Fruit fly (Drosophila melanogaster) whole organism, prepupa: ENCODE measurements around the gene CG12640.
A peak's percentile ranks its signal among the peaks of the same experiment; 100 is the strongest.

Experiments used
- Blimp-1 ChIP-seq: fragments of 200-800 bp; sonication (Bioruptor generic); optimal IDR thresholded peaks from 3 replicates; lab custom pipeline; 2017; ENCODE audit warnings: missing biosample characterization, missing genetic modification characterization, mild to moderate bottlenecking, moderate library complexity, missing genetic modification reagents
- CG10669 ChIP-seq: fragments of 200-800 bp; sonication (Bioruptor generic); optimal IDR thresholded peaks from 3 replicates; lab custom pipeline; 2018; ENCODE audit warnings: missing biosample characterization, mild to moderate bottlenecking, missing genetic modification characterization, moderate library complexity
- CG11294 ChIP-seq: fragments of 200-800 bp; sonication (Bioruptor generic); IDR thresholded peaks from 2 replicates; pipeline ENCODE4 v1.3.6; 2022; ENCODE audit warnings: missing biosample characterization, missing genetic modification characterization
- CG11762 ChIP-seq: fragments of 200-800 bp; sonication (Bioruptor generic); optimal IDR thresholded peaks from 3 replicates; lab custom pipeline; 2016; ENCODE audit warnings: missing biosample characterization, missing genetic modification characterization; ENCODE audit not compliant: insufficient read depth
- CG11902 ChIP-seq: fragments of 200-800 bp; sonication (Bioruptor generic); optimal IDR thresholded peaks from 3 replicates; lab custom pipeline; 2016; ENCODE audit warnings: missing biosample characterization, missing genetic modification characterization
- CG15336 ChIP-seq: fragments of 200-800 bp; sonication (Bioruptor generic); IDR thresholded peaks from 2 replicates; pipeline ENCODE4 v1.3.6; 2022; ENCODE audit warnings: missing biosample characterization, missing genetic modification characterization
- CG32006 ChIP-seq: fragments of 200-800 bp; sonication (Bioruptor generic); optimal IDR thresholded peaks from 3 replicates; lab custom pipeline; 2017; ENCODE audit warnings: missing biosample characterization, mild to moderate bottlenecking, missing genetic modification characterization
- CG34406 ChIP-seq: fragments of 200-800 bp; sonication (Bioruptor generic); optimal IDR thresholded peaks from 3 replicates; lab custom pipeline; 2016; ENCODE audit warnings: missing biosample characterization, missing genetic modification characterization
- CG3919 ChIP-seq: fragments of 200-800 bp; sonication (Bioruptor generic); optimal IDR thresholded peaks from 3 replicates; lab custom pipeline; 2016; ENCODE audit warnings: missing biosample characterization, missing genetic modification characterization
- CG4318 ChIP-seq: fragments of 200-800 bp; sonication (Bioruptor generic); optimal IDR thresholded peaks from 3 replicates; lab custom pipeline; 2017; ENCODE audit warnings: missing biosample characterization, mild to moderate bottlenecking, missing genetic modification characterization
- CG6163 ChIP-seq: fragments of 200-800 bp; sonication (Bioruptor generic); IDR thresholded peaks from 3 replicates; pipeline ENCODE4 v1.3.6; 2022; ENCODE audit warnings: missing biosample characterization, missing genetic modification characterization
- CG6276 ChIP-seq: fragments of 200-800 bp; sonication (Bioruptor generic); optimal IDR thresholded peaks from 2 replicates; lab custom pipeline; 2017; ENCODE audit warnings: missing biosample characterization, mild to moderate bottlenecking, missing genetic modification characterization
- CG6808 ChIP-seq: fragments of 200-800 bp; sonication (Bioruptor generic); optimal IDR thresholded peaks from 3 replicates; lab custom pipeline; 2017; ENCODE audit warnings: missing biosample characterization, missing genetic modification characterization, mild to moderate bottlenecking, moderate library complexity, missing genetic modification reagents
- CG6854 ChIP-seq: fragments of 200-800 bp; sonication (Bioruptor generic); optimal IDR thresholded peaks from 2 replicates; lab custom pipeline; 2017; ENCODE audit warnings: missing biosample characterization, mild to moderate bottlenecking, missing genetic modification characterization
- CG7368 ChIP-seq: fragments of 200-800 bp; sonication (Bioruptor generic); optimal IDR thresholded peaks from 3 replicates; lab custom pipeline; 2016; ENCODE audit warnings: missing biosample characterization, missing genetic modification characterization
- CG8119 ChIP-seq: fragments of 200-800 bp; sonication (Bioruptor generic); IDR thresholded peaks from 3 replicates; pipeline ENCODE4 v1.3.6; 2022; ENCODE audit warnings: missing biosample characterization, missing genetic modification characterization
- CG8632 ChIP-seq: fragments of 200-800 bp; sonication (Bioruptor generic); optimal IDR thresholded peaks from 3 replicates; lab custom pipeline; 2016; ENCODE audit warnings: missing biosample characterization, missing genetic modification characterization
- Eip75B ChIP-seq: fragments of 200-800 bp; sonication (Bioruptor generic); optimal IDR thresholded peaks from 3 replicates; lab custom pipeline; 2016; ENCODE audit warnings: missing biosample characterization, missing genetic modification characterization
- Eip78C ChIP-seq: fragments of 200-800 bp; sonication (Bioruptor generic); peaks from one replicate; lab custom pipeline; 2016; ENCODE audit warnings: missing biosample characterization, missing genetic modification characterization
- Gug ChIP-seq: fragments of 200-800 bp; sonication (Bioruptor generic); IDR thresholded peaks from 2 replicates; pipeline ENCODE4 v1.3.6; 2022; ENCODE audit warnings: missing biosample characterization, missing genetic modification characterization
- Hr39 ChIP-seq: fragments of 200-800 bp; sonication (Bioruptor generic); optimal IDR thresholded peaks from 2 replicates; lab custom pipeline; 2016; ENCODE audit warnings: missing biosample characterization, missing genetic modification characterization
- Lpt ChIP-seq: fragments of 200-800 bp; sonication (Bioruptor generic); optimal IDR thresholded peaks from 3 replicates; lab custom pipeline; 2016; ENCODE audit warnings: missing biosample characterization, missing genetic modification characterization
- Met ChIP-seq: fragments of 200-800 bp; sonication (Bioruptor generic); optimal IDR thresholded peaks from 3 replicates; lab custom pipeline; 2016; ENCODE audit warnings: missing biosample characterization, missing genetic modification characterization
- OdsH ChIP-seq: fragments of 200-800 bp; sonication (Bioruptor generic); optimal IDR thresholded peaks from 3 replicates; lab custom pipeline; 2016; ENCODE audit warnings: missing biosample characterization, missing genetic modification characterization
- Smox ChIP-seq: fragments of 200-800 bp; sonication (Bioruptor generic); optimal IDR thresholded peaks from 3 replicates; lab custom pipeline; 2016; ENCODE audit warnings: missing biosample characterization, missing genetic modification characterization
- Sox14 ChIP-seq: fragments of 200-800 bp; sonication (Bioruptor generic); optimal IDR thresholded peaks from 3 replicates; lab custom pipeline; 2016; ENCODE audit warnings: missing biosample characterization, missing genetic modification characterization
- Sox15 ChIP-seq: fragments of 200-800 bp; sonication (Bioruptor generic); optimal IDR thresholded peaks from 3 replicates; lab custom pipeline; 2016; ENCODE audit warnings: missing biosample characterization, missing genetic modification characterization
- achi ChIP-seq: fragments of 200-800 bp; sonication (Bioruptor generic); optimal IDR thresholded peaks from 3 replicates; lab custom pipeline; 2016; ENCODE audit warnings: missing biosample characterization, missing genetic modification characterization
- acj6 ChIP-seq: fragments of 200-800 bp; sonication (Bioruptor generic); optimal IDR thresholded peaks from 3 replicates; lab custom pipeline; 2016; ENCODE audit warnings: missing biosample characterization, missing genetic modification characterization
- cyc ChIP-seq: fragments of 200-800 bp; sonication (Bioruptor generic); optimal IDR thresholded peaks from 3 replicates; lab custom pipeline; 2016; ENCODE audit warnings: missing biosample characterization, missing genetic modification characterization
- dac ChIP-seq: fragments of 200-800 bp; sonication (Bioruptor generic); optimal IDR thresholded peaks from 2 replicates; lab custom pipeline; 2017; ENCODE audit warnings: missing biosample characterization, mild to moderate bottlenecking, missing genetic modification characterization
- dsx ChIP-seq: fragments of 200-800 bp; optimal IDR thresholded peaks from 3 replicates; lab custom pipeline; 2019; ENCODE audit warnings: missing biosample characterization, mild to moderate bottlenecking, missing genetic modification characterization, moderate library complexity; ENCODE audit not compliant: poor library complexity, severe bottlenecking
- eg ChIP-seq: fragments of 200-800 bp; sonication (Bioruptor generic); IDR thresholded peaks from 3 replicates; pipeline ENCODE4 v1.3.6; 2022; ENCODE audit warnings: missing biosample characterization, missing genetic modification characterization
- fd59A ChIP-seq: fragments of 200-800 bp; sonication (Bioruptor generic); optimal IDR thresholded peaks from 2 replicates; lab custom pipeline; 2017; ENCODE audit warnings: missing biosample characterization, mild to moderate bottlenecking, missing genetic modification characterization, missing genetic modification reagents
- fd85E ChIP-seq: fragments of 200-800 bp; sonication (Bioruptor generic); optimal IDR thresholded peaks from 3 replicates; lab custom pipeline; 2016; ENCODE audit warnings: missing biosample characterization, missing genetic modification characterization
- fkh ChIP-seq: fragments of 200-800 bp; sonication (Bioruptor generic); optimal IDR thresholded peaks from 3 replicates; lab custom pipeline; 2017; ENCODE audit warnings: missing biosample characterization, mild to moderate bottlenecking, missing genetic modification characterization, moderate library complexity
- net ChIP-seq: fragments of 200-800 bp; sonication (Bioruptor generic); optimal IDR thresholded peaks from 3 replicates; lab custom pipeline; 2016; ENCODE audit warnings: missing biosample characterization, missing genetic modification characterization
- spab ChIP-seq: fragments of 200-800 bp; sonication (Bioruptor generic); optimal IDR thresholded peaks from 2 replicates; lab custom pipeline; 2017; ENCODE audit warnings: missing biosample characterization, mild to moderate bottlenecking, missing genetic modification characterization, missing genetic modification reagents
- svp ChIP-seq: fragments of 200-800 bp; sonication (Bioruptor generic); peaks from one replicate; lab custom pipeline; 2016; ENCODE audit warnings: missing biosample characterization, missing genetic modification characterization
- vri ChIP-seq: fragments of 200-800 bp; sonication (Bioruptor generic); optimal IDR thresholded peaks from 3 replicates; lab custom pipeline; 2016; ENCODE audit warnings: missing biosample characterization, mild to moderate bottlenecking, missing genetic modification characterization

Gene CG12640

DNA sequence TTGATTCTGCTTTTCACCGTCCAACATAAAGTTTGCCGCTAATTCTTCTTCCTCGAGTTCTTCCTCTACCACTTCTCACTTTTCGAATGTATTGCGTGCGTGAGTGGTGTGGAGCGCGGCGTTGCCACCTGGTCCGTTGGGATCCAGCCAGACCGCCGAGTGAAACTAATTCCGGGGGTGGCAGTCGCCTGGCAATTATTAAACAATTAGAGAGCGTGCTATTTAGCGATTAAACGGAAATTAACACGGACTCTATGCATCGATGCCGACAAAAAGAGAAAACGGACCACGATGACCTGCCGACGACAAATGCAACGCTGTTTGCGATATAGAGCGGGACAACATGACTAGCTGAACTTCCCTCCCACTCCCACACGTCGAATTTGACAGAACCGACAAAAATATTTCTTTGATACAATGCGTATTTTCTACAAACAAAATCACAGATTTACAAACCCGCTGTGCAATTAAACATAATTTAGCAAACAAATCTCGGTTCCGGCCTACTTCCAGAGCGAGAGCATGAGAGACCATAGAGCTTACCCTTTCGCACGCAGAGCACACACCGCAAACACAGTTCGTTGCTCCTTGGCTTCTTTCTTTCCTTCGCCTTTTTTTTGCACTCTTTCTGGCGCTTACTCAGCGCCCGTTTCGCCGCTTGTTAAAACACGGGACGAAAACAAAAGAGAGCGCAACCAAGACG lies 41.0 kb upstream of the CG12640 start, which contains the start of gene CG2889 (continued):
- TF ChIP-seq CG10669 (no peak), acj6 (no peak), CG6808 (GFP tag; lab: Kevin White, UChicago) (no peak), cyc (GFP tag; lab: Kevin White, UChicago) (peak; percentile 23), CG11294 (no peak), OdsH (GFP tag; lab: Kevin White, UChicago) (no peak), Met (GFP tag; lab: Kevin White, UChicago) (no peak), CG11902 (GFP tag; lab: Kevin White, UChicago) (peak; percentile 3), fkh (no peak), CG3919 (GFP tag; lab: Kevin White, UChicago) (peak; percentile 13), CG6276 (no peak), CG7368 (peak; percentile 10), Eip78C (GFP tag; lab: Kevin White, UChicago) (peak; percentile 29)

DNA sequence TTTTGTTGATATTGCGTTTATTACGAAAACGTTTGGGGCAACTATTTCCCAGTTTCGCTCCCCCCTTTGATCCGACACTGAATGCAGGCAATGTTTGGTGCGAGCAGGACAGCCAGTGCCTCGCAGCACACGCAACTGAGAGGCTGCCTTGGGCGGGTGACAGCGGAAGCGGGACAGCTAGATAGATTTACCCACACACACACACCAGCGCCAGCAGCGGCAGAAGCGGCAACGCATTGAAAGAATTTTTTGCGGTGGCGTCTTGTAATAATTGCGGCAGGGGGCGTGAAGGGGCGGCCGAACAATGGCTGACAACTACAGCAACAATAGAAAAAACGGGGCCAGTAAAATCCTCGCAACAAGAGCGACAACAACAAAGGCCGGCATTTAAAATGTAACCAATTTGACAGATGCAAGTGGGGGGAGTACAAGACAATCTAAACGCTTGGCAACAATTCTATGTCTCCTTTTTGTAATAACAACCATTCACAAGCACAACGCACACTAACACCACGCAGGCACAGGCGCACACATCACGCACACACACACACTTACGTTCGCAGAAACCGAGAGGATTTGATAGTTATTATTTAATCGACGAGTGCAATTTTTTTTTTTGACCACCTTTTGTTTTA lies 40.1 kb upstream of the CG12640 start:
- no peak for TF ChIP-seq CG34406 (GFP tag; lab: Kevin White, UChicago)
- no peak for TF ChIP-seq CG32006 (GFP tag; lab: Kevin White, UChicago)
- no peak for TF ChIP-seq CG6276
- no peak for TF ChIP-seq acj6
- no peak for TF ChIP-seq vri (GFP tag; lab: Kevin White, UChicago)
- no peak for TF ChIP-seq svp (GFP tag; lab: Kevin White, UChicago)
- no peak for TF ChIP-seq Eip75B (GFP tag; lab: Kevin White, UChicago)
- TF ChIP-seq CG4318: no peak
- no peak for TF ChIP-seq fd85E
- TF ChIP-seq net (GFP tag; lab: Kevin White, UChicago): no peak
- TF ChIP-seq CG10669: no peak
- TF ChIP-seq Eip78C (GFP tag; lab: Kevin White, UChicago): peak; percentile 65
- peak; percentile 30 for TF ChIP-seq dsx
- TF ChIP-seq CG6808 (GFP tag; lab: Kevin White, UChicago): no peak
- no peak for TF ChIP-seq Sox15 (GFP tag; lab: Kevin White, UChicago)
- no peak for TF ChIP-seq CG8119 (GFP tag; lab: Robert Waterston, UW)
- peak; percentile 6 for TF ChIP-seq CG6854 (GFP tag; lab: Kevin White, UChicago)
- TF ChIP-seq CG6163 (GFP tag; lab: Robert Waterston, UW): 0 out of 3 replicates have a peak, but pooled peaks have one; percentile 7
- TF ChIP-seq fd59A: no peak
- no peak for TF ChIP-seq achi (GFP tag; lab: Kevin White, UChicago)
- TF ChIP-seq dac: no peak
- TF ChIP-seq CG15336 (GFP tag; lab: Robert Waterston, UW): no peak
- TF ChIP-seq Hr39 (GFP tag; lab: Kevin White, UChicago): no peak
- TF ChIP-seq CG11902 (GFP tag; lab: Kevin White, UChicago): no peak
- no peak for TF ChIP-seq CG11294
- TF ChIP-seq eg (GFP tag; lab: Robert Waterston, UW): 0 out of 3 replicates have a peak, but pooled peaks have one; percentile 36
- no peak for TF ChIP-seq spab (GFP tag; lab: Kevin White, UChicago)
- TF ChIP-seq CG8632: no peak
- TF ChIP-seq Sox14 (GFP tag; lab: Kevin White, UChicago): peak; percentile 76
- TF ChIP-seq Gug (GFP tag; lab: Robert Waterston, UW): no peak
- TF ChIP-seq Blimp-1 (GFP tag; lab: Kevin White, UChicago): no peak
- TF ChIP-seq Lpt (GFP tag; lab: Kevin White, UChicago): peak; percentile 19
- TF ChIP-seq Smox (GFP tag; lab: Kevin White, UChicago): no peak
- TF ChIP-seq CG11762 (GFP tag; lab: Kevin White, UChicago): no peak
